Worm (Caenorhabditis elegans) whole organism, L1 larva: ENCODE measurements around the gene C06A1.7.

Experiments
- C04F5.9 ChIP-seq: sonication (generic microtip); optimal IDR thresholded peaks from 2 replicates; lab custom pipeline; 2016; ENCODE audit warnings: missing genetic modification characterization, missing compliant biosample characterization
- C34B4.2 ChIP-seq: sonication (generic microtip); optimal IDR thresholded peaks from 2 replicates; lab custom pipeline; 2017; ENCODE audit warnings: mild to moderate bottlenecking, missing genetic modification characterization, missing compliant biosample characterization
- F16B12.6 ChIP-seq: fragments of 150-350 bp; optimal IDR thresholded peaks from 2 replicates; lab custom pipeline; 2014; ENCODE audit warnings: missing biosample characterization, missing genetic modification characterization
- aha-1 ChIP-seq: fragments of 150-350 bp; optimal IDR thresholded peaks from 2 replicates; lab custom pipeline; 2014; ENCODE audit warnings: missing biosample characterization, missing genetic modification characterization
- alr-1 ChIP-seq: fragments of 200-800 bp; sonication (Bioruptor generic); optimal IDR thresholded peaks from 2 replicates; lab custom pipeline; 2018; ENCODE audit warnings: borderline replicate concordance, mild to moderate bottlenecking, missing genetic modification characterization, missing compliant biosample characterization
- blmp-1 ChIP-seq: fragments of 150-350 bp; optimal IDR thresholded peaks from 2 replicates; lab custom pipeline; 2014; ENCODE audit warnings: missing biosample characterization, missing genetic modification characterization
- ceh-63 ChIP-seq: fragments of 200-800 bp; sonication (Bioruptor generic); optimal IDR thresholded peaks from 2 replicates; lab custom pipeline; 2018; ENCODE audit warnings: mild to moderate bottlenecking, missing genetic modification characterization, missing compliant biosample characterization
- ceh-82 ChIP-seq, 3 experiments: fragments of 150-350 bp in 1 of 3; sonication (generic microtip) in 2 of 3; optimal IDR thresholded peaks; 2 replicates each; lab custom pipeline; 2014 to 2017; ENCODE audit warnings: missing biosample characterization in 3 of 3, missing genetic modification characterization in 3 of 3
- ceh-88 ChIP-seq: fragments of 200-800 bp; sonication (Bioruptor generic); IDR thresholded peaks from 2 replicates; pipeline ENCODE4 v1.3.6; 2022; ENCODE audit warnings: missing genetic modification characterization, missing compliant biosample characterization
- dpl-1 ChIP-seq, 3 experiments: fragments of 150-350 bp in 2 of 3; sonication (generic microtip) in 1 of 3; optimal IDR thresholded peaks; 2 replicates each; lab custom pipeline; 2014 to 2017; ENCODE audit warnings: missing biosample characterization in 3 of 3, missing genetic modification characterization in 3 of 3, missing genetic modification reagents in 3 of 3
- dsc-1 ChIP-seq: sonication (generic microtip); optimal IDR thresholded peaks from 2 replicates; lab custom pipeline; 2016; ENCODE audit warnings: mild to moderate bottlenecking, missing genetic modification characterization, missing compliant biosample characterization
- efl-1 ChIP-seq, 4 experiments: fragments of 150-350 bp; optimal IDR thresholded peaks in 3 of 4; peaks in 1 of 4; 1 replicate in 1 of 4; 2 replicates in 3 of 4; lab custom pipeline; 2014; ENCODE audit warnings: missing biosample characterization in 2 of 4, missing genetic modification characterization in 2 of 4, missing genetic modification reagents in 2 of 4
- efl-3 ChIP-seq: fragments of 200-800 bp; sonication (Bioruptor generic); optimal IDR thresholded peaks from 2 replicates; lab custom pipeline; 2018; ENCODE audit warnings: mild to moderate bottlenecking, missing genetic modification characterization, missing compliant biosample characterization
- egl-27 ChIP-seq, 2 experiments: fragments of 150-350 bp in 1 of 2; sonication (generic microtip); optimal IDR thresholded peaks; 3 replicates each; lab custom pipeline; 2017 to 2018; ENCODE audit warnings: missing biosample characterization in 2 of 2, missing genetic modification characterization in 2 of 2, missing genetic modification reagents in 2 of 2
- ets-5 ChIP-seq: fragments of 200-800 bp; sonication (Bioruptor generic); IDR thresholded peaks from 2 replicates; pipeline ENCODE4 v1.3.6; 2022; ENCODE audit warnings: missing genetic modification characterization, missing compliant biosample characterization
- fos-1 ChIP-seq: fragments of 150-350 bp; optimal IDR thresholded peaks from 2 replicates; lab custom pipeline; 2014; ENCODE audit warnings: missing biosample characterization, missing genetic modification characterization
- grh-1 ChIP-seq: fragments of 200-800 bp; sonication (Bioruptor generic); IDR thresholded peaks from 2 replicates; pipeline ENCODE4 v1.3.6; 2022; ENCODE audit warnings: missing genetic modification reagents, missing genetic modification characterization, missing compliant biosample characterization
- hpl-2 ChIP-seq: fragments of 150-350 bp; optimal IDR thresholded peaks from 2 replicates; lab custom pipeline; 2014; ENCODE audit warnings: missing biosample characterization, missing genetic modification reagents, missing genetic modification characterization
- jun-1 ChIP-seq: fragments of 150-350 bp; optimal IDR thresholded peaks from 2 replicates; lab custom pipeline; 2014; ENCODE audit warnings: missing biosample characterization, missing genetic modification reagents, missing genetic modification characterization
- lin-14 ChIP-seq: fragments of 200-800 bp; sonication (Bioruptor generic); optimal IDR thresholded peaks from 2 replicates; lab custom pipeline; 2018; ENCODE audit warnings: mild to moderate bottlenecking, missing genetic modification characterization, moderate library complexity, missing compliant biosample characterization
- lin-15B ChIP-seq: fragments of 150-350 bp; sonication (generic microtip); optimal IDR thresholded peaks from 3 replicates; lab custom pipeline; 2014; ENCODE audit warnings: missing biosample characterization, missing genetic modification characterization
- lin-35 ChIP-seq, 2 experiments: fragments of 150-350 bp; optimal IDR thresholded peaks; 2 replicates each; lab custom pipeline; 2014; ENCODE audit warnings: missing biosample characterization in 2 of 2, missing genetic modification characterization in 2 of 2, missing genetic modification reagents in 2 of 2
- lin-39 ChIP-seq: fragments of 150-350 bp; optimal IDR thresholded peaks from 2 replicates; lab custom pipeline; 2014; ENCODE audit warnings: missing biosample characterization, missing genetic modification reagents, missing genetic modification characterization
- lir-3 ChIP-seq: sonication (generic microtip); optimal IDR thresholded peaks from 2 replicates; lab custom pipeline; 2016; ENCODE audit warnings: mild to moderate bottlenecking, missing genetic modification characterization, moderate library complexity, missing compliant biosample characterization; ENCODE audit not compliant: poor library complexity
- lsy-2 ChIP-seq, 2 experiments: fragments of 150-350 bp; optimal IDR thresholded peaks; 2 replicates each; lab custom pipeline; 2014; ENCODE audit warnings: missing biosample characterization in 2 of 2, missing genetic modification characterization in 2 of 2
- mab-9 ChIP-seq: fragments of 200-800 bp; sonication (Bioruptor generic); IDR thresholded peaks from 2 replicates; pipeline ENCODE4 v1.3.6; 2022; ENCODE audit warnings: missing genetic modification reagents, missing genetic modification characterization, missing compliant biosample characterization
- mdl-1 ChIP-seq, 2 experiments: fragments of 150-350 bp; optimal IDR thresholded peaks; 2 replicates each; lab custom pipeline; 2014 to 2017; ENCODE audit warnings: missing biosample characterization in 2 of 2, missing genetic modification characterization in 2 of 2, inconsistent platforms in 1 of 2
- mef-2 ChIP-seq: fragments of 150-350 bp; optimal IDR thresholded peaks from 2 replicates; lab custom pipeline; 2014; ENCODE audit warnings: missing biosample characterization, missing genetic modification characterization
- mep-1 ChIP-seq: fragments of 150-350 bp; optimal IDR thresholded peaks from 2 replicates; lab custom pipeline; 2014; ENCODE audit warnings: missing biosample characterization, missing genetic modification characterization
- nhr-11 ChIP-seq: fragments of 150-350 bp; optimal IDR thresholded peaks from 2 replicates; lab custom pipeline; 2014; ENCODE audit warnings: missing biosample characterization, missing genetic modification characterization
- nhr-12 ChIP-seq: sonication (generic microtip); optimal IDR thresholded peaks from 2 replicates; lab custom pipeline; 2017; ENCODE audit warnings: missing biosample characterization, missing genetic modification characterization
- nhr-19 ChIP-seq: fragments of 200-800 bp; sonication (Bioruptor generic); conservative IDR thresholded peaks from 2 replicates; pipeline ENCODE4 v1.3.6; 2022; ENCODE audit warnings: missing genetic modification characterization, missing compliant biosample characterization
- nhr-28 ChIP-seq: fragments of 150-350 bp; optimal IDR thresholded peaks from 2 replicates; lab custom pipeline; 2014; ENCODE audit warnings: missing biosample characterization, missing genetic modification characterization
- nhr-76 ChIP-seq: sonication (generic microtip); optimal IDR thresholded peaks from 2 replicates; lab custom pipeline; 2017; ENCODE audit warnings: missing biosample characterization, missing genetic modification characterization
- nhr-77 ChIP-seq: fragments of 150-350 bp; optimal IDR thresholded peaks from 2 replicates; lab custom pipeline; 2014; ENCODE audit warnings: missing biosample characterization, missing genetic modification characterization
- nhr-84 ChIP-seq: sonication (generic microtip); optimal IDR thresholded peaks from 2 replicates; lab custom pipeline; 2017; ENCODE audit warnings: missing biosample characterization, missing genetic modification characterization
- nhr-90 ChIP-seq: sonication (generic microtip); optimal IDR thresholded peaks from 2 replicates; lab custom pipeline; 2016; ENCODE audit warnings: mild to moderate bottlenecking, missing genetic modification characterization, missing compliant biosample characterization; ENCODE audit not compliant: poor library complexity
- pax-3 ChIP-seq: fragments of 200-800 bp; sonication (Bioruptor generic); optimal IDR thresholded peaks from 2 replicates; lab custom pipeline; 2018; ENCODE audit warnings: mild to moderate bottlenecking, missing genetic modification characterization, moderate library complexity, missing compliant biosample characterization
- pqm-1 ChIP-seq: sonication (generic microtip); optimal IDR thresholded peaks from 3 replicates; lab custom pipeline; 2017; ENCODE audit warnings: missing biosample characterization, missing genetic modification characterization
- rnt-1 ChIP-seq: sonication (generic microtip); optimal IDR thresholded peaks from 2 replicates; lab custom pipeline; 2016; ENCODE audit warnings: mild to moderate bottlenecking, missing genetic modification characterization, moderate library complexity, missing compliant biosample characterization
- skn-1 ChIP-seq: fragments of 150-350 bp; optimal IDR thresholded peaks from 2 replicates; lab custom pipeline; 2014; ENCODE audit warnings: missing biosample characterization, missing genetic modification characterization
- sox-4 ChIP-seq: sonication (generic microtip); optimal IDR thresholded peaks from 2 replicates; lab custom pipeline; 2016; ENCODE audit warnings: missing genetic modification characterization, missing compliant biosample characterization
- sup-37 ChIP-seq: fragments of 200-800 bp; sonication (Bioruptor generic); optimal IDR thresholded peaks from 2 replicates; lab custom pipeline; 2018; ENCODE audit warnings: mild to moderate bottlenecking, missing genetic modification characterization, missing compliant biosample characterization
- tbx-2 ChIP-seq: sonication (generic microtip); optimal IDR thresholded peaks from 2 replicates; lab custom pipeline; 2016; ENCODE audit warnings: missing genetic modification characterization, missing compliant biosample characterization
- tlp-1 ChIP-seq: fragments of 150-350 bp; optimal IDR thresholded peaks from 2 replicates; lab custom pipeline; 2014; ENCODE audit warnings: missing biosample characterization, missing genetic modification characterization
- unc-130 ChIP-seq: fragments of 150-350 bp; optimal IDR thresholded peaks from 2 replicates; lab custom pipeline; 2017; ENCODE audit warnings: missing biosample characterization, missing genetic modification characterization, inconsistent platforms
- unc-86 ChIP-seq: sonication (generic microtip); optimal IDR thresholded peaks from 2 replicates; lab custom pipeline; 2016; ENCODE audit warnings: missing genetic modification characterization, missing compliant biosample characterization
- unc-98 ChIP-seq: fragments of 200-800 bp; sonication (Bioruptor generic); IDR thresholded peaks from 2 replicates; pipeline ENCODE4 v1.3.6; 2022; ENCODE audit warnings: missing genetic modification characterization, missing compliant biosample characterization
- zag-1 ChIP-seq: fragments of 150-350 bp; optimal IDR thresholded peaks from 2 replicates; lab custom pipeline; 2014; ENCODE audit warnings: missing biosample characterization, missing genetic modification characterization
- zip-4 ChIP-seq: fragments of 200-800 bp; sonication (Bioruptor generic); optimal IDR thresholded peaks from 2 replicates; lab custom pipeline; 2018; ENCODE audit warnings: mild to moderate bottlenecking, missing genetic modification characterization, moderate library complexity, missing compliant biosample characterization
- ztf-4 ChIP-seq: fragments of 150-350 bp; optimal IDR thresholded peaks from 2 replicates; lab custom pipeline; 2014; ENCODE audit warnings: missing biosample characterization, missing genetic modification characterization

Gene C06A1.7

ce11 chrII:10537571-10537970 lies 27.1 kb upstream of the C06A1.7 start, which contains the start of gene R166.2:
TSS of gene R166.2 (minus strand) at chrII:10537671.
- TF ChIP-seq nhr-28 (tag; lab: Kevin White, UChicago) = no peak
- TF ChIP-seq ztf-4 = no peak
- no peak for TF ChIP-seq unc-86 (tag; lab: Kevin White, UChicago)
- no peak for TF ChIP-seq nhr-77
- no peak for TF ChIP-seq efl-3 (GFP tag; lab: Kevin White, UChicago)
- no peak for TF ChIP-seq nhr-76
- TF ChIP-seq mab-9 (GFP tag; lab: Robert Waterston, UW) = no peak
- TF ChIP-seq tbx-2 (tag; lab: Kevin White, UChicago) = no peak
- no peak for TF ChIP-seq rnt-1 (tag; lab: Kevin White, UChicago)
- no peak for TF ChIP-seq zip-4

- no peak for TF ChIP-seq ceh-63 (GFP tag; lab: Kevin White, UChicago)
- no peak for TF ChIP-seq mdl-1 (tag; optimal IDR thresholded peaks at IDR 0.05; lab: Kevin White, UChicago)
- no peak for TF ChIP-seq nhr-84
- TF ChIP-seq fos-1 (tag; lab: Kevin White, UChicago) = peak; percentile 37
- TF ChIP-seq nhr-19 (GFP tag; lab: Robert Waterston, UW) = peak; percentile 78
- no peak for TF ChIP-seq alr-1 (tag; lab: Kevin White, UChicago)
- TF ChIP-seq aha-1 = no peak
- peak; percentile 56 for TF ChIP-seq efl-3 (GFP tag; lab: Kevin White, UChicago)
- TF ChIP-seq nhr-11 = peak; percentile 55
- no peak for TF ChIP-seq pqm-1 (tag; lab: Kevin White, UChicago)
- peak; percentile 91 for TF ChIP-seq lir-3 (tag; lab: Kevin White, UChicago)
- peak; percentile 63 for TF ChIP-seq skn-1 (tag; lab: Kevin White, UChicago)
- TF ChIP-seq hpl-2 = no peak
- peak; percentile 82 for TF ChIP-seq sox-4 (tag; lab: Kevin White, UChicago)
- peak; percentile 36 for TF ChIP-seq F16B12.6 (tag; lab: Kevin White, UChicago)
- no peak for TF ChIP-seq ztf-4
- TF ChIP-seq pax-3 = peak; percentile 85
- TF ChIP-seq efl-1 (optimal IDR thresholded peaks at IDR 0.05; lab: Kevin White, UChicago) = peak; percentile 55 to 75
- peak; percentile 68 to 97 for TF ChIP-seq efl-1 (GFP tag; optimal IDR thresholded peaks at IDR 0.05 in 1 of 2; lab: Kevin White, UChicago)
- TF ChIP-seq ceh-88 (GFP tag; lab: Robert Waterston, UW) = no peak
- no peak for TF ChIP-seq nhr-12 (tag; lab: Kevin White, UChicago)
- TF ChIP-seq ceh-82 (tag; optimal IDR thresholded peaks at IDR 0.05; lab: Kevin White, UChicago) = peak in 2 of 3 experiments; percentile 35 to 49
- TF ChIP-seq lin-35 (GFP tag; optimal IDR thresholded peaks at IDR 0.05; lab: Kevin White, UChicago) = peak; percentile 51 to 62
- TF ChIP-seq unc-130 (tag; lab: Kevin White, UChicago) = no peak
- TF ChIP-seq nhr-76 = no peak
- peak; percentile 88 for TF ChIP-seq C04F5.9
- TF ChIP-seq tlp-1 (tag; lab: Kevin White, UChicago) = no peak
- TF ChIP-seq unc-98 (GFP tag; lab: Robert Waterston, UW) = 0 out of 2 replicates have a peak, but pooled peaks have one; percentile 34
- TF ChIP-seq egl-27 (tag; optimal IDR thresholded peaks at IDR 0.05; lab: Kevin White, UChicago) = no peak
- TF ChIP-seq mep-1 (tag; lab: Kevin White, UChicago) = peak; percentile 48
- TF ChIP-seq C34B4.2 = no peak
- TF ChIP-seq grh-1 (GFP tag; lab: Robert Waterston, UW) = peak; percentile 52; the same call in 1 of the 2 replicates
- peak; percentile 26 for TF ChIP-seq blmp-1
- no peak for TF ChIP-seq zag-1 (tag; lab: Kevin White, UChicago)
- TF ChIP-seq mef-2 = no peak
- peak; percentile 40 for TF ChIP-seq sup-37 (GFP tag; lab: Kevin White, UChicago)
- no peak for TF ChIP-seq jun-1 (tag; lab: Kevin White, UChicago)
- peak; percentile 94 for TF ChIP-seq dsc-1 (tag; lab: Kevin White, UChicago)
- TF ChIP-seq nhr-90 (tag; lab: Kevin White, UChicago) = peak; percentile 91
- TF ChIP-seq lin-14 (GFP tag; lab: Kevin White, UChicago) = peak; percentile 71
- peak; percentile 42 to 73 (median 52) for TF ChIP-seq dpl-1 (GFP tag; optimal IDR thresholded peaks at IDR 0.05; lab: Kevin White, UChicago)
- no peak for TF ChIP-seq lin-15B (tag; lab: Kevin White, UChicago)
- no peak for TF ChIP-seq ets-5
- peak; percentile 69 to 80 for TF ChIP-seq lsy-2 (tag; optimal IDR thresholded peaks at IDR 0.05; lab: Kevin White, UChicago)
- TF ChIP-seq lin-39 (tag; lab: Kevin White, UChicago) = peak; percentile 55
- TF ChIP-seq rnt-1 (tag; lab: Kevin White, UChicago) = peak; percentile 97
Measured at ce11 chrII:10537988-10538387, 26.7 kb upstream of the C06A1.7 start.
